Worm (Caenorhabditis elegans) whole organism, early embryonic: ENCODE data around the gene T06E4.21.

Source experiments
- B0310.2 ChIP-seq: sonication (generic microtip); optimal IDR thresholded peaks from 2 replicates; lab custom pipeline; 2016; ENCODE audit warnings: mild to moderate bottlenecking, missing genetic modification characterization, missing compliant biosample characterization
- F13C5.2 ChIP-seq: sonication (generic microtip); optimal IDR thresholded peaks from 2 replicates; lab custom pipeline; 2017; ENCODE audit warnings: mild to moderate bottlenecking, missing genetic modification characterization, inconsistent platforms, missing compliant biosample characterization
- ama-1 ChIP-seq: fragments of 150-350 bp; optimal IDR thresholded peaks from 2 replicates; lab custom pipeline; 2014
- ceh-13 ChIP-seq: fragments of 200-800 bp; sonication (Bioruptor generic); optimal IDR thresholded peaks from 2 replicates; lab custom pipeline; 2018; ENCODE audit warnings: mild to moderate bottlenecking, missing genetic modification characterization, missing compliant biosample characterization
- ets-7 ChIP-seq: sonication (generic microtip); optimal IDR thresholded peaks from 2 replicates; lab custom pipeline; 2016; ENCODE audit warnings: missing genotype, missing genetic modification characterization, missing compliant biosample characterization
- hmbx-1 ChIP-seq: sonication (generic microtip); optimal IDR thresholded peaks from 2 replicates; lab custom pipeline; 2016; ENCODE audit warnings: mild to moderate bottlenecking, missing genetic modification characterization, missing compliant biosample characterization
- hmg-4 ChIP-seq: fragments of 200-800 bp; sonication (Bioruptor generic); optimal IDR thresholded peaks from 2 replicates; lab custom pipeline; 2018; ENCODE audit warnings: mild to moderate bottlenecking, missing genetic modification characterization, missing compliant biosample characterization
- scrt-1 ChIP-seq: fragments of 200-800 bp; sonication (Bioruptor generic); IDR thresholded peaks from 2 replicates; pipeline ENCODE4 v1.3.6; 2022; ENCODE audit warnings: missing genetic modification characterization, missing compliant biosample characterization

ce11 chrV:9645507-9645906 is 5.9 kb upstream of the T06E4.21 start, which contains the start of the genes atl-1 and hcp-2:
- TF ChIP-seq ets-7 (tag; lab: Kevin White, UChicago) (no peak), ama-1 (no peak), hmbx-1 (tag; lab: Kevin White, UChicago) (no peak), scrt-1 (GFP tag; lab: Robert Waterston, UW) (no peak), B0310.2 (tag; lab: Kevin White, UChicago) (no peak), F13C5.2 (no peak), ceh-13 (GFP tag; lab: Kevin White, UChicago) (no peak), hmg-4 (no peak)
